Worm (Caenorhabditis elegans) whole organism, L4 larva: ENCODE results near the gene hsp-6.

Experiments
- F26F4.8 ChIP-seq: fragments of 200-800 bp; sonication (Bioruptor generic); conservative IDR thresholded peaks from 2 replicates; pipeline ENCODE4 v1.3.6; 2022; ENCODE audit warnings: missing genetic modification characterization, missing compliant biosample characterization
- F49E8.2 ChIP-seq: sonication (generic microtip); optimal IDR thresholded peaks from 2 replicates; lab custom pipeline; 2016; ENCODE audit warnings: missing compliant biosample characterization, mild to moderate bottlenecking, missing genetic modification characterization, borderline replicate concordance
- T20F7.1 ChIP-seq: fragments of 200-800 bp; sonication (Bioruptor generic); optimal IDR thresholded peaks from 2 replicates; lab custom pipeline; 2018; ENCODE audit warnings: mild to moderate bottlenecking, missing genetic modification characterization, missing compliant biosample characterization
- Y105C5A.15 ChIP-seq: fragments of 200-800 bp; sonication (Bioruptor generic); IDR thresholded peaks from 2 replicates; pipeline ENCODE4 v1.3.6; 2022; ENCODE audit warnings: missing genetic modification characterization, missing compliant biosample characterization
- Y5F2A.4 ChIP-seq: fragments of 200-800 bp; sonication (Bioruptor generic); optimal IDR thresholded peaks from 2 replicates; lab custom pipeline; 2018; ENCODE audit warnings: mild to moderate bottlenecking, missing genetic modification characterization, missing compliant biosample characterization
- arid-1 ChIP-seq: fragments of 200-800 bp; sonication (Bioruptor generic); conservative IDR thresholded peaks from 2 replicates; pipeline ENCODE4 v1.3.6; 2022; ENCODE audit warnings: missing genetic modification reagents, missing genetic modification characterization, missing compliant biosample characterization
- ceh-20 ChIP-seq: fragments of 200-800 bp; sonication (Bioruptor generic); IDR thresholded peaks from 2 replicates; pipeline ENCODE4 v1.3.6; 2022; ENCODE audit warnings: missing genetic modification reagents, missing genetic modification characterization, missing compliant biosample characterization
- ceh-28 ChIP-seq: fragments of 150-350 bp; optimal IDR thresholded peaks from 2 replicates; lab custom pipeline; 2014; ENCODE audit warnings: missing biosample characterization, missing genetic modification reagents, missing genetic modification characterization
- ceh-44 ChIP-seq: fragments of 200-800 bp; sonication (Bioruptor generic); IDR thresholded peaks from 2 replicates; pipeline ENCODE4 v1.3.6; 2022; ENCODE audit warnings: missing genetic modification reagents, missing genetic modification characterization, missing compliant biosample characterization
- dmd-6 ChIP-seq: fragments of 200-800 bp; sonication (Bioruptor generic); IDR thresholded peaks from 2 replicates; pipeline ENCODE4 v1.3.6; 2022; ENCODE audit warnings: missing genetic modification reagents, missing genetic modification characterization, missing compliant biosample characterization
- dmd-8 ChIP-seq: fragments of 200-800 bp; sonication (Bioruptor generic); IDR thresholded peaks from 2 replicates; pipeline ENCODE4 v1.3.6; 2022; ENCODE audit warnings: missing genetic modification characterization, missing compliant biosample characterization
- dmd-9 ChIP-seq: fragments of 200-800 bp; sonication (Bioruptor generic); IDR thresholded peaks from 2 replicates; pipeline ENCODE4 v1.3.6; 2022; ENCODE audit warnings: missing genetic modification reagents, missing genetic modification characterization, missing compliant biosample characterization
- dve-1 ChIP-seq: sonication (generic microtip); optimal IDR thresholded peaks from 2 replicates; lab custom pipeline; 2017; ENCODE audit warnings: antibody characterized with exemption, mild to moderate bottlenecking, missing genetic modification characterization, missing compliant biosample characterization; ENCODE audit not compliant: insufficient read depth
- egl-43 ChIP-seq: fragments of 200-800 bp; sonication (Bioruptor generic); IDR thresholded peaks from 2 replicates; pipeline ENCODE4 v1.3.6; 2022; ENCODE audit warnings: missing genetic modification reagents, missing genetic modification characterization, missing compliant biosample characterization
- gei-8 ChIP-seq: fragments of 200-800 bp; sonication (Bioruptor generic); optimal IDR thresholded peaks from 2 replicates; lab custom pipeline; 2018; ENCODE audit warnings: mild to moderate bottlenecking, missing genetic modification characterization, missing compliant biosample characterization
- hif-1 ChIP-seq, 2 experiments: sonication (generic microtip); optimal IDR thresholded peaks; 2 replicates each; lab custom pipeline; 2016 to 2017; ENCODE audit warnings: missing compliant biosample characterization in 2 of 2, missing genetic modification characterization in 2 of 2, missing genetic modification reagents in 2 of 2, missing genotype in 2 of 2, mild to moderate bottlenecking in 1 of 2
- hlh-11 ChIP-seq: fragments of 200-800 bp; sonication (Bioruptor generic); optimal IDR thresholded peaks from 2 replicates; lab custom pipeline; 2018; ENCODE audit warnings: mild to moderate bottlenecking, missing genetic modification characterization, missing compliant biosample characterization
- hlh-30 ChIP-seq: sonication (generic microtip); optimal IDR thresholded peaks from 2 replicates; lab custom pipeline; 2017; ENCODE audit warnings: antibody characterized with exemption, mild to moderate bottlenecking, missing genetic modification characterization, missing compliant biosample characterization; ENCODE audit not compliant: insufficient read depth
- hmg-1.1 ChIP-seq: fragments of 200-800 bp; sonication (Bioruptor generic); IDR thresholded peaks from 2 replicates; pipeline ENCODE4 v1.3.6; 2022; ENCODE audit warnings: missing genetic modification reagents, missing genetic modification characterization, missing compliant biosample characterization
- jun-1 ChIP-seq: fragments of 150-350 bp; optimal IDR thresholded peaks from 2 replicates; lab custom pipeline; 2014; ENCODE audit warnings: missing biosample characterization, missing genetic modification reagents, missing genetic modification characterization
- lin-13 ChIP-seq: fragments of 150-350 bp; optimal IDR thresholded peaks from 2 replicates; lab custom pipeline; 2014; ENCODE audit warnings: missing biosample characterization, missing genetic modification reagents, missing genetic modification characterization
- mdl-1 ChIP-seq, 2 experiments: fragments of 150-350 bp in 1 of 2; sonication (generic microtip) in 1 of 2; optimal IDR thresholded peaks; 2 replicates each; lab custom pipeline; 2014 to 2017; ENCODE audit warnings: missing biosample characterization in 2 of 2, missing genetic modification characterization in 2 of 2
- mes-2 ChIP-seq: sonication (generic microtip); optimal IDR thresholded peaks from 2 replicates; lab custom pipeline; 2016; ENCODE audit warnings: missing genotype, mild to moderate bottlenecking, missing genetic modification characterization, missing compliant biosample characterization; ENCODE audit not compliant: poor library complexity, severe bottlenecking
- mxl-3 ChIP-seq: fragments of 200-800 bp; sonication (Bioruptor generic); optimal IDR thresholded peaks from 2 replicates; lab custom pipeline; 2018; ENCODE audit warnings: mild to moderate bottlenecking, missing genetic modification characterization, missing compliant biosample characterization
- nhr-10 ChIP-seq: fragments of 150-350 bp; optimal IDR thresholded peaks from 2 replicates; lab custom pipeline; 2014; ENCODE audit warnings: missing biosample characterization, missing genetic modification characterization
- nhr-102 ChIP-seq: sonication (generic microtip); optimal IDR thresholded peaks from 2 replicates; lab custom pipeline; 2016; ENCODE audit warnings: mild to moderate bottlenecking, missing genetic modification characterization, moderate library complexity, missing compliant biosample characterization
- nhr-11 ChIP-seq: fragments of 150-350 bp; optimal IDR thresholded peaks from 2 replicates; lab custom pipeline; 2014; ENCODE audit warnings: missing biosample characterization, missing genetic modification characterization
- nhr-111 ChIP-seq: fragments of 200-800 bp; sonication (Bioruptor generic); optimal IDR thresholded peaks from 2 replicates; lab custom pipeline; 2018; ENCODE audit warnings: mild to moderate bottlenecking, missing genetic modification characterization, missing compliant biosample characterization
- nhr-237 ChIP-seq: sonication (generic microtip); optimal IDR thresholded peaks from 2 replicates; lab custom pipeline; 2017; ENCODE audit warnings: missing biosample characterization, missing genetic modification characterization
- nhr-25 ChIP-seq: sonication (generic microtip); optimal IDR thresholded peaks from 2 replicates; lab custom pipeline; 2017; ENCODE audit warnings: missing genetic modification characterization, mild to moderate bottlenecking, missing compliant biosample characterization, antibody characterized with exemption, moderate library complexity, borderline replicate concordance; ENCODE audit not compliant: insufficient read depth
- nhr-28 ChIP-seq: fragments of 150-350 bp; optimal IDR thresholded peaks from 2 replicates; lab custom pipeline; 2014; ENCODE audit warnings: missing biosample characterization, missing genetic modification characterization
- nhr-42 ChIP-seq: fragments of 200-800 bp; sonication (Bioruptor generic); IDR thresholded peaks from 2 replicates; pipeline ENCODE4 v1.3.6; 2022; ENCODE audit warnings: missing genetic modification characterization, missing compliant biosample characterization
- pha-4 ChIP-seq, 2 experiments: fragments of 150-350 bp in 1 of 2; fragments of 200-800 bp in 1 of 2; sonication (Bioruptor generic) in 1 of 2; IDR thresholded peaks in 1 of 2; optimal IDR thresholded peaks in 1 of 2; 2 replicates each; pipeline versions ENCODE4 v1.3.6 to Lab custom; 2014 to 2022; ENCODE audit warnings: missing genetic modification characterization in 2 of 2, missing genetic modification reagents in 2 of 2, missing biosample characterization in 1 of 2, missing compliant biosample characterization in 1 of 2
- php-3 ChIP-seq: fragments of 200-800 bp; sonication (Bioruptor generic); IDR thresholded peaks from 2 replicates; pipeline ENCODE4 v1.3.6; 2022; ENCODE audit warnings: missing genetic modification reagents, missing genetic modification characterization, missing compliant biosample characterization
- pqm-1 ChIP-seq: sonication (generic microtip); optimal IDR thresholded peaks from 2 replicates; lab custom pipeline; 2017; ENCODE audit warnings: missing biosample characterization, missing genetic modification characterization
- rbr-2 ChIP-seq: sonication (generic microtip); optimal IDR thresholded peaks from 2 replicates; lab custom pipeline; 2016; ENCODE audit warnings: missing genotype, missing genetic modification characterization, missing compliant biosample characterization
- saeg-2 ChIP-seq: fragments of 200-800 bp; sonication (Bioruptor generic); IDR thresholded peaks from 2 replicates; pipeline ENCODE4 v1.3.6; 2022; ENCODE audit warnings: missing genetic modification reagents, missing genetic modification characterization, missing compliant biosample characterization
- skn-1 ChIP-seq: fragments of 150-350 bp; optimal IDR thresholded peaks from 2 replicates; lab custom pipeline; 2014; ENCODE audit warnings: missing biosample characterization, missing genetic modification characterization
- snpc-1.2 ChIP-seq: fragments of 200-800 bp; sonication (Bioruptor generic); IDR thresholded peaks from 2 replicates; pipeline ENCODE4 v1.3.6; 2022; ENCODE audit warnings: missing genetic modification reagents, missing genetic modification characterization, missing compliant biosample characterization
- tra-1 ChIP-seq: fragments of 200-800 bp; sonication (Bioruptor generic); IDR thresholded peaks from 2 replicates; pipeline ENCODE4 v1.3.6; 2022; ENCODE audit warnings: missing genetic modification reagents, missing genetic modification characterization, missing compliant biosample characterization
- unc-130 ChIP-seq: sonication (generic microtip); optimal IDR thresholded peaks from 2 replicates; lab custom pipeline; 2016; ENCODE audit warnings: missing genetic modification reagents, missing genetic modification characterization, missing compliant biosample characterization
- unc-39 ChIP-seq: sonication (generic microtip); optimal IDR thresholded peaks from 2 replicates; lab custom pipeline; 2017; ENCODE audit warnings: missing biosample characterization, missing genetic modification characterization
- zfp-2 ChIP-seq: sonication (generic microtip); optimal IDR thresholded peaks from 2 replicates; lab custom pipeline; 2016; ENCODE audit warnings: mild to moderate bottlenecking, missing genetic modification characterization, missing compliant biosample characterization
- zfp-3 ChIP-seq: fragments of 200-800 bp; sonication (Bioruptor generic); conservative IDR thresholded peaks from 2 replicates; pipeline ENCODE4 v1.3.6; 2022; ENCODE audit warnings: missing genetic modification reagents, missing genetic modification characterization, missing compliant biosample characterization
- zip-2 ChIP-seq: fragments of 150-350 bp; optimal IDR thresholded peaks from 2 replicates; lab custom pipeline; 2014; ENCODE audit warnings: missing biosample characterization, missing genetic modification characterization
- ztf-7 ChIP-seq: fragments of 150-350 bp; optimal IDR thresholded peaks from 2 replicates; lab custom pipeline; 2014; ENCODE audit warnings: missing biosample characterization, missing genetic modification characterization

The hsp-6 gene

ce11 chrV:4823683-4824391, 2.7 kb downstream of the hsp-6 start (continued):
- TF ChIP-seq mes-2 (tag; lab: Kevin White, UChicago) (peak; percentile 9), nhr-11 (tag; lab: Kevin White, UChicago) (no peak), hmg-1.1 (no peak), mdl-1 (tag; optimal IDR thresholded peaks at IDR 0.05; lab: Kevin White, UChicago) (no peak), ceh-20 (no peak), hif-1 (tag; optimal IDR thresholded peaks at IDR 0.05; lab: Kevin White, UChicago) (peak in 1 of 2 experiments; percentile 67), dmd-9 (GFP tag; lab: Robert Waterston, UW) (no peak), Y5F2A.4 (GFP tag; lab: Kevin White, UChicago) (no peak), hlh-30 (peak; percentile 34), Y105C5A.15 (GFP tag; lab: Robert Waterston, UW) (no peak), zfp-2 (no peak), saeg-2 (GFP tag; lab: Robert Waterston, UW) (0 out of 2 replicates have a peak, but pooled peaks have one; percentile 27), nhr-10 (tag; lab: Kevin White, UChicago) (no peak), dmd-8 (GFP tag; lab: Robert Waterston, UW) (peak; percentile 19; the same call in 1 of the 2 replicates), ceh-28 (no peak), nhr-237 (tag; lab: Kevin White, UChicago) (no peak), arid-1 (GFP tag; lab: Robert Waterston, UW) (peak; percentile 40; the same call in 1 of the 2 replicates), nhr-111 (peak; percentile 36), jun-1 (tag; lab: Kevin White, UChicago) (no peak), nhr-25 (no peak), tra-1 (GFP tag; lab: Robert Waterston, UW) (no peak; the same call in 1 of the 2 replicates), zip-2 (tag; lab: Kevin White, UChicago) (no peak), F26F4.8 (no peak), unc-39 (no peak), ztf-7 (tag; lab: Kevin White, UChicago) (no peak), rbr-2 (tag; lab: Kevin White, UChicago) (no peak), pqm-1 (tag; lab: Kevin White, UChicago) (no peak), nhr-102 (tag; lab: Kevin White, UChicago) (peak; percentile 69), T20F7.1 (GFP tag; lab: Kevin White, UChicago) (peak; percentile 77), egl-43 (GFP tag; lab: Robert Waterston, UW) (no peak), ceh-44 (GFP tag; lab: Robert Waterston, UW) (no peak), nhr-42 (GFP tag; lab: Robert Waterston, UW) (peak; percentile 47; the same call in 1 of the 2 replicates)

ce11 chrV:4823323-4823682, 3.3 kb downstream of the hsp-6 start, which contains the start of gene adss-1:
Gene adss-1, minus strand, starts transcription at chrV:4823423.
- no peak for TF ChIP-seq unc-130 (GFP tag; lab: Kevin White, UChicago)
- no peak for TF ChIP-seq pha-4 (GFP tag; IDR thresholded peaks at IDR 0.05; lab: Robert Waterston, UW)
- TF ChIP-seq pha-4 (tag; optimal IDR thresholded peaks at IDR 0.05; lab: Kevin White, UChicago) = no peak
- TF ChIP-seq skn-1 (tag; lab: Kevin White, UChicago) = no peak
- TF ChIP-seq hmg-1.1 = no peak
- TF ChIP-seq nhr-42 (GFP tag; lab: Robert Waterston, UW) = no peak
- TF ChIP-seq zfp-3 (GFP tag; lab: Robert Waterston, UW) = no peak

ce11 chrV:4820601-4821000, 6.0 kb downstream of the hsp-6 start:
- TF ChIP-seq snpc-1.2 (no peak), nhr-28 (tag; lab: Kevin White, UChicago) (peak; percentile 25), nhr-11 (tag; lab: Kevin White, UChicago) (no peak), gei-8 (no peak), dve-1 (tag; lab: Kevin White, UChicago) (peak; percentile 51), hlh-11 (tag; lab: Kevin White, UChicago) (peak; percentile 58), mdl-1 (tag; optimal IDR thresholded peaks at IDR 0.05; lab: Kevin White, UChicago) (peak in 1 of 2 experiments; percentile 70), dmd-6 (GFP tag; lab: Robert Waterston, UW) (no peak), nhr-10 (tag; lab: Kevin White, UChicago) (no peak), php-3 (GFP tag; lab: Robert Waterston, UW) (no peak), lin-13 (GFP tag; lab: Kevin White, UChicago) (peak; percentile 18), mxl-3 (GFP tag; lab: Kevin White, UChicago) (peak; percentile 80), jun-1 (tag; lab: Kevin White, UChicago) (no peak), unc-130 (GFP tag; lab: Kevin White, UChicago) (no peak), F49E8.2 (no peak)
